Worm (Caenorhabditis elegans) whole organism, L2 larva: ENCODE measurements around the gene C29E4.10.

ENCODE experiments used
- fos-1 ChIP-seq: fragments of 150-350 bp; optimal IDR thresholded peaks from 2 replicates; lab custom pipeline; 2014; ENCODE audit warnings: missing biosample characterization, missing genetic modification characterization
- lin-39 ChIP-seq: fragments of 150-350 bp; optimal IDR thresholded peaks from 2 replicates; lab custom pipeline; 2014; ENCODE audit warnings: missing biosample characterization, missing genetic modification reagents, missing genetic modification characterization
- nhr-11 ChIP-seq: fragments of 150-350 bp; optimal IDR thresholded peaks from 2 replicates; lab custom pipeline; 2014; ENCODE audit warnings: missing biosample characterization, missing genetic modification characterization
- nhr-129 ChIP-seq: fragments of 150-350 bp; optimal IDR thresholded peaks from 2 replicates; lab custom pipeline; 2014; ENCODE audit warnings: missing biosample characterization, missing genetic modification characterization
- snpc-4 ChIP-seq: fragments of 150-350 bp; optimal IDR thresholded peaks from 2 replicates; lab custom pipeline; 2014; ENCODE audit warnings: missing biosample characterization, missing genetic modification characterization
- zag-1 ChIP-seq: fragments of 150-350 bp; optimal IDR thresholded peaks from 2 replicates; lab custom pipeline; 2014; ENCODE audit warnings: missing biosample characterization, missing genetic modification characterization

DNA sequence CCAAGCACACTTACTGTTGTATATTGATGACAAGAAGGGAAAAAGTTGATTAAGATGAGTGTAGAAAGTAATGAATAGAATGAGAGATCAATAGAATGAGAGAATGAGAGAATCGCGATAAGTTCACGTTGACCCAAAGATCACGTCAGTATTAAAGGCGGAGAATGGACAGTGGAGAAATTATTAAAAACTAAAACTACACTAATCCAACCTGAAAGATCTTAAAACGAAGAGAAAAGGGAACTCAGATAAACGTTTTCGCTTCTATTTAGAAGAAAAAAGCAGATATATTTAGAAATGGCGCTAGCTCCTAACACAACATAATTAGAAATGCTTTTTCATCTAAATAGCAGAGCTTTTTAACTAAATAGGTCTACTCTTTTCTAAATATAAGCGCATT, 15.6 kb downstream of the C29E4.10 start, which contains the start of gene let-754:
- TF ChIP-seq zag-1 (tag; lab: Kevin White, UChicago) (no peak), nhr-129 (no peak), snpc-4 (no peak), fos-1 (no peak), nhr-11 (tag; lab: Kevin White, UChicago) (no peak), lin-39 (no peak)
